Fruit fly (Drosophila melanogaster): ENCODE data around the gene Fip1.

DNA sequence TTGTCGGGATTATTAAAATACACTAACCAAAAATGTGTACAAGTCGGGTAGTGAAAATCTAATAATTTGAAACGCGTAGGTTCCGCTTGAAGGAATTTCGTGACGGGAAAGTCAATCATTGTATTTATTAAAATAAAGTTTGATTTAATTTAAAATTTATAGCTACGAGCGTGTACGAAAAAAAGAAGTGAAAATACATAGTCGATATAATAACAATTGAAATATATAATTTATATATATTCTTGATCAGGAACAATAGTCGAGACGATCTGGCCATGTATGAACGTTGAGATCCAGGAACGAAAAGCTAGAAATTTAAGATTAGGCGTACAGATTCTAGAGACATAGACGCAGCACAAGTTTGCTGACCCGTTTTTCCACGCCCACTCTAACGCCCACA lies 21.5 kb downstream of the Fip1 start, which contains the start of gene CG34425:
- TF ChIP-seq Xbp1 (GFP tag; optimal IDR thresholded peaks at IDR 0.05) (no peak), Lpt (GFP tag; optimal IDR thresholded peaks at IDR 0.05) (no peak), ttk (GFP tag; IDR thresholded peaks at IDR 0.05) (no peak)
